Worm (Caenorhabditis elegans): ENCODE data around the gene R10D12.1.

The R10D12.1 gene

DNA sequence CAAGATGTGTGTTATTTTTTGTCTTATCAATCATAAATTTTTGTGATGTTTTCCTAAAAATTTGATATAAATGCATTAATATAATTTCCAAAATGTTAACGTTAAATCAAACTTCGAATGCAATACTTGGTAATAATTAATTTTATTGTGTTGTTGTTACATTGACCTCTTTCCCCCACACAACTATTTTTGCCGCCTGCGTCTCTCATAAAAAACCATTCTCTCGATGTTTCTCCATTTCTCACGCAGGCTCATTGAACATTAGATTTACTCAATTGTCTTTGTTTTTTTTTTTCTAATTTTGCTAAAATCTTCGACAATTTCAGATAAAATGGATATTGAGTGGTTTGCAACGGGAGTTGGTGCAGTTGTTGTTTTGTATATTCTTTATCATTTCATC lies 28.3 kb downstream of the R10D12.1 start, which contains the start of gene stdh-1:
stdh-1 (plus strand) TSS at position 327 of the 400 bp plus-strand sequence.
- TF ChIP-seq chd-7 (tag; optimal IDR thresholded peaks at IDR 0.05), result no peak
- TF ChIP-seq egrh-3 (GFP tag; IDR thresholded peaks at IDR 0.05), result no peak
- no peak for TF ChIP-seq madf-8 (GFP tag; conservative IDR thresholded peaks at IDR 0.05)
- TF ChIP-seq Y53F4B.3 (GFP tag; IDR thresholded peaks at IDR 0.05), result no peak
- TF ChIP-seq tbx-9 (tag; optimal IDR thresholded peaks at IDR 0.05; ENCODE audit: borderline replicate concordance), result no peak
- TF ChIP-seq rcor-1 (GFP tag; IDR thresholded peaks at IDR 0.05), result no peak
- TF ChIP-seq hmg-1.2 (GFP tag; IDR thresholded peaks at IDR 0.05), result peak; percentile 62; the same call in 1 of the 2 replicates
- TF ChIP-seq nhr-80 (tag; optimal IDR thresholded peaks at IDR 0.05), result peak; percentile 6

DNA sequence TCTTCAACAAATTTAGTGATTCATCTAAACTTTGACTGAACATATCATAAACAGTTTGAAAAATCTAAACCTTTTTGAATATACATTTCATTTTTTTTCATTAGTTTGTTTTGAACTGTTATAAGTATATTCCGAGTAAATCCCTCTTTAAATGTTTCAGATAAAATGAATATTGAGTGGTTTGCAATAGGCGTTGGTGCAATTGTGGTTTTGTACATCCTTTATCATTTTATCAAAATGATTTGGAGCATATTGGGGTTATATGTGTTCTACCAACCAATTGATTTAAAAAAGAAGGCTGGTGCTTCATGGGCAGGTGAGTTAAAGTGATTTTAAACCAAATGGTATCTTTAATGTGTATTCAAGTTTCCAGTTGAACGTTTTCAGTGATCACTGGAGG lies 30.0 kb downstream of the R10D12.1 start, which contains the start of gene stdh-3:
stdh-3 (plus strand) TSS at position 166 of the 400 bp plus-strand sequence.
- TF ChIP-seq K11D2.4 (GFP tag; IDR thresholded peaks at IDR 0.05) (no peak), lir-1 (GFP tag; conservative IDR thresholded peaks at IDR 0.05) (no peak), F52B5.7 (tag; optimal IDR thresholded peaks at IDR 0.05) (no peak), zfh-2 (GFP tag; conservative IDR thresholded peaks at IDR 0.05) (no peak), attf-5 (GFP tag; optimal IDR thresholded peaks at IDR 0.05) (no peak), let-526 (GFP tag; IDR thresholded peaks at IDR 0.05) (no peak), bed-1 (GFP tag; IDR thresholded peaks at IDR 0.05) (no peak), hrde-1 (tag; optimal IDR thresholded peaks at IDR 0.05; ENCODE audit: borderline replicate concordance) (no peak), attf-3 (GFP tag; conservative IDR thresholded peaks at IDR 0.05) (no peak), attf-6 (GFP tag; IDR thresholded peaks at IDR 0.05) (no peak), mes-4 (tag; optimal IDR thresholded peaks at IDR 0.05) (no peak), ets-4 (GFP tag; optimal IDR thresholded peaks at IDR 0.05) (no peak), ekl-4 (GFP tag; IDR thresholded peaks at IDR 0.05) (no peak), lag-1 (GFP tag; IDR thresholded peaks at IDR 0.05) (no peak), him-1 (tag; optimal IDR thresholded peaks at IDR 0.05) (no peak), tbx-9 (tag; optimal IDR thresholded peaks at IDR 0.05; ENCODE audit: borderline replicate concordance) (no peak), lin-35 (GFP tag; optimal IDR thresholded peaks at IDR 0.05) (no peak), D2030.7 (GFP tag; IDR thresholded peaks at IDR 0.05) (no peak)

ce11 chrV:13902495-13902894 lies 31.9 kb downstream of the R10D12.1 start, which contains the start of gene C06B3.1:
Gene C06B3.1 (plus strand): TSS chrV:13902795.
- TF ChIP-seq unc-62 (GFP tag; optimal IDR thresholded peaks at IDR 0.05), result no peak
- no peak for TF ChIP-seq madf-10 (tag; optimal IDR thresholded peaks at IDR 0.05)
- no peak for TF ChIP-seq ceh-58 (GFP tag; IDR thresholded peaks at IDR 0.05)
- TF ChIP-seq F23B12.7 (tag; optimal IDR thresholded peaks at IDR 0.05; ENCODE audit: insufficient read depth), result no peak
- TF ChIP-seq zim-3 (tag; optimal IDR thresholded peaks at IDR 0.05), result no peak
- no peak for TF ChIP-seq F39B2.1 (GFP tag; IDR thresholded peaks at IDR 0.05)
- no peak for TF ChIP-seq pha-4 (tag; optimal IDR thresholded peaks at IDR 0.05)
- TF ChIP-seq egl-18 (GFP tag; IDR thresholded peaks at IDR 0.05), result no peak
- no peak for TF ChIP-seq zfh-2 (GFP tag; conservative IDR thresholded peaks at IDR 0.05)
- TF ChIP-seq mxl-1 (tag; optimal IDR thresholded peaks at IDR 0.05), result no peak
- TF ChIP-seq Y67H2A.10 (GFP tag; conservative IDR thresholded peaks at IDR 0.05), result no peak
- no peak for TF ChIP-seq F57C9.4 (tag; optimal IDR thresholded peaks at IDR 0.05)
- no peak for TF ChIP-seq hlh-26 (GFP tag; conservative IDR thresholded peaks at IDR 0.05)
- TF ChIP-seq lin-40 (tag; optimal IDR thresholded peaks at IDR 0.05), result no peak
- TF ChIP-seq tbx-9 (tag; optimal IDR thresholded peaks at IDR 0.05; ENCODE audit: borderline replicate concordance), result no peak
- TF ChIP-seq F10E7.11 (tag; optimal IDR thresholded peaks at IDR 0.05), result no peak
- TF ChIP-seq madf-6 (GFP tag; IDR thresholded peaks at IDR 0.05), result no peak
- TF ChIP-seq mcd-1 (GFP tag; IDR thresholded peaks at IDR 0.05), result no peak
- TF ChIP-seq tlf-1 (GFP tag; optimal IDR thresholded peaks at IDR 0.05), result no peak
